Worm (Caenorhabditis elegans) whole organism, dauer: ENCODE measurements around the gene F36G9.13.

ENCODE experiments used
- unc-62 ChIP-seq: sonication (generic microtip); optimal IDR thresholded peaks from 2 replicates; lab custom pipeline; 2017; ENCODE audit warnings: missing biosample characterization, missing genetic modification reagents, missing genetic modification characterization

The F36G9.13 gene

DNA sequence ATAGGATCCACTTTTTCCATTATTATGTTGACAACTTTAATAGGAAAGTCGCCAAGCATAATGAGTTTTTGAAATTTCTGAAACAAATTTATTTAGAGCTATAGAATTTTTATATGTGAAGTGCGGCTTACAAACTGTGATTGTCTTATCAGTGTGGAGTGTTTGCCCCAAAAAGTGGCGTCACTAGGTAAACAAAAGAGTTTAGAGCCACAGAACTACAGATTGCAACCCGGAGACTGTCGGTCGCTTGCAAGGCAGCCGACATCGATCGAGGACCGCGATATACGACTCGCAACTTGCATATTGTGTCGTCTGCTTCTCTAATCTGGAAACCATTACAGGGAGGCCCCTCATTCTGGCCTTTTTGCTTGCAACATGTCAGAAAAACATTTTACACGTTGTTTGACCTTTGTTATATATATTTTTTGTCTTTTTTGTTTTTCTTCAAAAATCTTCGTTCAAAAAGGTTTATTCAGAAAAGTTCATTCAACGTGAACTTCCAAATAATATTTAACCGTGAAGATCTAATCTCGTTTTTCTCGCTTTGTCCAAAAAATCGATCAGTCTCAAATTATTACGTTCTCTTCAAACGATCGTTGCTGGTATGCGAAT is at the start of gene F36G9.13, which contains the start of gene fbxa-99:
TSS of gene F36G9.13 (plus strand) at position 562 of the 612 bp plus-strand sequence.
TSS of gene fbxa-99 (minus strand) at position 122 of the 612 bp plus-strand sequence.
- TF ChIP-seq unc-62 (GFP tag; lab: Kevin White, UChicago): no peak

DNA sequence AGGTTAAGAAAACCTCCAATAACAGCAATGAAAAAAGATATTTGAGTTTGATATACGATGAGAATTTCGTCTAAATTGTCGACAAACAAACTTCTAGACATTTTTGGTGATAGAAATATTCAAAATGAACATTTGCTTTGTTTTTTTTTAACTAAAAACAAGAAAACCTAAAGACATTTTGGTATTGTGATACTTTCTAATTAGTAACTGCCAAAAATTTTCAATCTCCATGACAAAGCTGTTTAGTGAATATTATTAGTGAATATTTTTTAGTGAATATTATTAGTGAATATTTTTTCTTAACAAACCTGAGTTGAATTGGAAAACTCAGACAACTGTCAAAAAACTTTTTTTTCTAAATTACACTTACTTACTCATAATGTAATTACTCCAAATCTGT is 42.8 kb upstream of the F36G9.13 start, which contains the start of gene srw-55:
TSS of gene srw-55 (minus strand) at position 101 of the 400 bp plus-strand sequence.
- no peak for TF ChIP-seq unc-62 (GFP tag; lab: Kevin White, UChicago)

DNA sequence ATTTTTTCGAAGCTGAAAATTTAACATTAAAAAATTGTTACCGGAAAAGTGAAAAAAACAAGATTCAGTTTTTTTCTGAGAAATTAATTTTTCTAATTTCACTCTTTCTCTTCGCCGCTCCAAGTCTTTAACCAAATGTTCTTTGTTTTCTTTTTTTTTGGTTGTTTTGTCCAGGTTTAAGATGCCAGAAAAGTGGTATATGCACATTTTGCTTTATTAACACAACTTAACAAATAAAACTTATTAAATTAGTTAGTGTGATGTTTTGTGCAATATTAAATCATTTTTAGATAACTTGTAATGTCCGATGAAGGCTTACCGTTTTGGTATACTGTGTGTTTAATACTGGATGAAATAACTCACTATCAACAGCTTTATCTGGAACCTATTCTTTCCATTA is 40.0 kb upstream of the F36G9.13 start, which contains the start of gene srw-53:
TSS of gene srw-53 (plus strand) at position 301 of the 400 bp plus-strand sequence.
- no peak for TF ChIP-seq unc-62 (GFP tag; lab: Kevin White, UChicago)

DNA sequence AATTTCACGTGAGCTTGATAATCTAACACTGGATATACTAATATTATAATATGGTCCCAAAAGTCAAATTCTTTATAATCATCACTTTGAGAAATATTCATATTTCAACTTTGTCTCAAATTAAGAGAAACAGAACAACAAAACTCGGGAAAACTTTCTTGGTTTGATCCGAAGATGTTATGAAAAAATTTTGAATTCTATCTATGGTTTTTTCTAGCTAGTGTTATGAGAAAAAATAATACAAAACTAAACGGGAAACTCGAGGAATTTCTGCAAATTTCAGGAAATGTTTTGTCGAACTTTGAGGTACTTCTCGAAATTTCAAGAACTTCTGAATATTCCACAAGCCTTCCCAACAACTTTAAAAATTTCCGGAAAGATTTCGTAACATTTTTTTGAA is 32.2 kb upstream of the F36G9.13 start, which contains the start of gene srw-59:
TSS of gene srw-59 (minus strand) at position 101 of the 400 bp plus-strand sequence.
- no peak for TF ChIP-seq unc-62 (GFP tag; lab: Kevin White, UChicago)

DNA sequence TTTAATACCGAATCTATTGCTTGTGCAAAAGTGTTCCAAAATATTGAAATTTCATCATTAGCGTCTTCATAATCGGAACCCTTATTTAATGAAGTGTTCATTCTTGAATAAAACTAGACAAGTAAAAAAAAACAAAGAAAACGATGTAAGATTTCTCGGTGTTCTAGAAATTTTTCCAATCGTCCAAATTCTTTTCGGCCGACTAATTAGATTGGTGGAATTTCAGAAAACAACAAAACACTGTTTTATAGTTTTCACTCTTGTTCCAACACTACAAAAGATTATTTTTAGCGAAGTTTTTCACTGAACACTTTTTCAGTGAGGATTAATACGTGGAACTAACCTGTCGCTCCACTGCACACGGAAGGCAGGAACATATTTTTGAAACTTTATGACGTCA is 30.3 kb upstream of the F36G9.13 start, which contains the start of gene srw-56:
TSS of gene srw-56 (minus strand) at position 101 of the 400 bp plus-strand sequence.
- TF ChIP-seq unc-62 (GFP tag; lab: Kevin White, UChicago): no peak

DNA sequence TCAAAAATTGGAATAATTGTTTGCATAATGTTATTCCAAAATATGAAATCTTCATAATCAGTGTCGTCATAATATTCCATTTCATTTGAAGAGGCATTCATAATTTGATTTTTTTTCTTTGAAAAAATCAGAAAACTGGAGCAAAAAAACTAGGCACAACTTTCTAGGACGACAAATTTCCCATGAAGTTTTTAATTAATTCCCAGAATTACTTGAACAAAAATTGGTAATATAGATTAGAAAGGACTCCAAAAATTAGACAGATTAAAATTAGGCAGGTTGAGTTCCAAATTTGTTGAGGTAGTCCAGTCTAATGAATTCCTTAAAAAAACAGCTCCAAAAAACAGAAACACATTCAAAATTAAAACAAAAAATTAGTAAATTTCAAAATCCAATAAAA is 28.2 kb upstream of the F36G9.13 start, which contains the start of gene srw-57:
TSS of gene srw-57 (minus strand) at position 101 of the 400 bp plus-strand sequence.
- no peak for TF ChIP-seq unc-62 (GFP tag; lab: Kevin White, UChicago)

DNA sequence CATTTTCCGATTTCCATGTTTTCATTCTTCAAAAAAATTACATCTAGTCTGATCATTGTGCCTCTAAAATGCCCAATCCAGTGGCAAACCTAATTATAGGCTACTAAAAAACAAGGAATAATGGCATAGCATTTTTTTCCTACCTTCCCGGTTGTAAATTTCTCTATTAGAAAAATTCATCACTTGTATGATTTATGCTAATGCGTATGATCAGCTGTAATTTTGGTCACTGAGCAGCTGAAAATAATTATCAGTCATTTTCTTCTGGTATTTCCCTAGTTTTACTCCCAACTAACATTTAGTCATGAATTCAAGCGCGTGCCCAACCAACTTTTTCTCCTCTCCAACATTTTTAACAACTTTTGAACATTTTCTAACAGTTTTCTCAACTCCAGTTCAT is 27.6 kb upstream of the F36G9.13 start, which contains the start of gene srh-186:
TSS of gene srh-186 (plus strand) at position 301 of the 400 bp plus-strand sequence.
- no peak for TF ChIP-seq unc-62 (GFP tag; lab: Kevin White, UChicago)

DNA sequence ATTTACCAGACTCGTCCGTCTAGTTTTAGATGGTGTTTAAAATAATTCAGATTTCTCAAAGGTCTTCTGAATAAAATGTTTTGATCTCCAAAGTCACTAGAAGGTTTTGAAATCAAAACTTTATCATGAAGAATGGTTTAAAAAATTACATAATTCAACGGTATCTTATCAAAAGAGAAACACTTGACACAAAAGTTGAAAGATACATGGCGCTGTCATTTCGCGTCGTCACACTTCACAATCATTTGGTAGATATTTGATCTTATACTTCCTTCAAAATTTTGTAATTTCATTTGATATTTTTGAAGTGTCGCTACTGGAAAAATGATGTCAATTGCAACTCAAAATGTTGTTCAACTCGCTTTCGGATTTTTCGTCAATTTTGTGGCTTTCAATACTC is 26.0 kb upstream of the F36G9.13 start, which contains the start of gene F36G9.3:
TSS of gene F36G9.3 (plus strand) at position 301 of the 400 bp plus-strand sequence.
- TF ChIP-seq unc-62 (GFP tag; lab: Kevin White, UChicago): no peak

DNA sequence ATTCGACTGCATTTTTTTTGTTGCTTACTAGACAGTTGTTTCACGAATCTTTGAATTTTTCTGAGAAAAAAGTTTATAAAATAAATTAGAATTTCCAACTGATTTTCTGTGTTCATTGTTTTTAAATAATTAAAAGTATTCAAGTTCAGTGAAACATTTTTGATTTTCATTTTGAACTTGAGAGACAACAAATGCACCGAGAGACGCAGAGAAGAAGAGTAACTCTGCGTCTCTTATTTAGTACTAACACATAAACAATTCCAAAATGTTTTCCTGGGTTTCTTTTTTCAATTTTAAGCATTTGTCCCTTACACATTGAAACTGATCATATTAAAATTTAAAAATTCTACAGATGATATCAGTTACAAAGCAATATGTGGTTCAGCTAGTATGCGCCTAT is 23.6 kb upstream of the F36G9.13 start:
- no peak for TF ChIP-seq unc-62 (GFP tag; lab: Kevin White, UChicago)

DNA sequence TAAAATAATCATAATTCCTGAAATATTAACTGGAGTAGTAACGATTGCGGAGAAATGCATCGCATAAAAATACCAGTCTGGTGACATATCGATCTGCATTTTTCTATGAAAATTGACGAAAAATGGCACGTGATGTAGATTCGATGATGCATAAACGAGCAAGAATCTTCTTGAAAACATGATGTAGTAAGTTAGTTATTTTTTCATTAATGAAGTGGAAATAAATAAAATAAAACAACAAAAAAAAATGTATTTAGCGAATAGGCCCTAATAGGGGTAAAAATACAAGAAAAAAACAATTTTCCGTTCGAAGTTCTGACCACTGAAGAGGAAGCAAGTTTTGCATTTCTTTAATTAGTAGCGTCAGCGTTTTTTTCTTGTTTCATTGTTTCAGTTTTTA is 18.0 kb upstream of the F36G9.13 start, which contains the start of gene sri-2:
TSS of gene sri-2 (minus strand) at position 101 of the 400 bp plus-strand sequence.
- no peak for TF ChIP-seq unc-62 (GFP tag; lab: Kevin White, UChicago)

DNA sequence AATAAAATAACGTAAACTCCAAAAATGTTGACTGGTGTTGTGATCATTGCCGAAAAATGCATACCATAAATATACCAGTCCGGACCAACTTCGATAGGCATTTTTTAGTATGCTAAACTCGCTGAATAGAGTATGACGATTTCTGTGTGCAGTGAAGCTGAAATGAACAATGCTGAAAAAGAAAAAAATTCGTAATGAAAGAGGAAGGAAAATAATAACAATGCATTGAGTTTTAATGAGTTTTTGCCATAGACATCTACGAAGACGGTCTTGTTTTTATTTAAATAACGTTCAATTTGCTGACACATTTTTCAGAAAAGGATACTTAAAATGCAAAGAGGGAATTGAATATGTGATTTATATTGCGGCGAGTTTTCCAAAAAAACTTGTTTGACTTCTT is 15.6 kb upstream of the F36G9.13 start, which contains the start of gene sri-1:
TSS of gene sri-1 (minus strand) at position 101 of the 400 bp plus-strand sequence.
- TF ChIP-seq unc-62 (GFP tag; lab: Kevin White, UChicago): no peak

DNA sequence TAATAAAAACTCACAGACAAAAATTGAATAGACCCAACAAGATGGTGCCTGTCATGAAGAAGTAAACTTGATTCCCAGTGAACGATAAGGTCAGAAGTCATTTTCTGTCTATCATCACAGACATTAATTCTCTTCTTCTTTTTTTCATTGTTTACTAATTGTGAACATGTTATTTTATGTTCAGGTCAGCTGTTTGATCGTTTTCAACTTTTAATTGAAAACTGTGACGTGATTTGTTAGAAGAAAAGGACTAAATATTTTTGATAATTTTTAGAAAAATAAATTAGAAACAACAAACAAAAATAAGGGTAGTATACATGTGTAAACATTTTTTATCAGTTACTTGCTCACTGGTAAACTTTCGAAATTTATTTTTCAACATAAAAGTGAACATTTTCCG is 13.4 kb upstream of the F36G9.13 start, which contains the start of gene F36G9.7:
TSS of gene F36G9.7 (minus strand) at position 101 of the 400 bp plus-strand sequence.
- TF ChIP-seq unc-62 (GFP tag; lab: Kevin White, UChicago): no peak

DNA sequence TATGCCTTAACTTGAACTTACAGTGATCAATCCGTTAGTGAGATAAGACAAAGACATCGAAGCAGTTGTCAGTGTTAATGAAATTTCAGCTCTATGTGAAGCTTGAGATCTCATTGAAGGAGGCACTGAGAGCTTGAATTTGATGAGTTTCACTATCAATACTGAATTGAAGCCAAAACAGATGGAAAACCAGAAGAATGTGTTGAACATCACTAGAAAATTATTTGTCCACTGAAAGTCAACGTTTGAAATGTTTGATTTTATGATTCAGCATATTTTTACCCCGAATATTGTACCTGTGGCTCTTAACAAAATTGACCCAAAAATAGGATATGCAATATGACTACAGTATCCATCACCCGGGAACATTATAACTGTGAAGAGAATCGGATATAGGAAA is 12.3 kb upstream of the F36G9.13 start:
- no peak for TF ChIP-seq unc-62 (GFP tag; lab: Kevin White, UChicago)

DNA sequence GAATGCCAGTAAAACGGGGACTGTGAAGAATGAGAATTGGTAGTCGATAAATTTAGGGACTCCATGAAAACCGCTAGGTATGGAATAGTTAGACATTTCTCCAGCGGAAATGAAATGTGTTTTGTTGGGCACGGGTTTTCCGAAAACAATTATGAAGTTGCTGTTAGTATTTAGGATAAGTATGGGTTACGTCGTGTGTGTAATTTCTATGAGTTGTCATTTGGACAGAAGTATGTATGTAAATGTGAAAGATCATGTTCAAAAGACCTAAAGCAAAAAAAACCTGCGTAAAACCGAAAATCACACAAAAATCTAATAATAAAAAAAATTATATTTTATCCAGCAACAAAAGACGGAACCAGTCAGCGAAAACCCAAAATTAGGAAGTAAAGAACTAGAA is 10.6 kb upstream of the F36G9.13 start, which contains the start of gene sru-23:
TSS of gene sru-23 (minus strand) at position 101 of the 400 bp plus-strand sequence.
- TF ChIP-seq unc-62 (GFP tag; lab: Kevin White, UChicago): no peak

DNA sequence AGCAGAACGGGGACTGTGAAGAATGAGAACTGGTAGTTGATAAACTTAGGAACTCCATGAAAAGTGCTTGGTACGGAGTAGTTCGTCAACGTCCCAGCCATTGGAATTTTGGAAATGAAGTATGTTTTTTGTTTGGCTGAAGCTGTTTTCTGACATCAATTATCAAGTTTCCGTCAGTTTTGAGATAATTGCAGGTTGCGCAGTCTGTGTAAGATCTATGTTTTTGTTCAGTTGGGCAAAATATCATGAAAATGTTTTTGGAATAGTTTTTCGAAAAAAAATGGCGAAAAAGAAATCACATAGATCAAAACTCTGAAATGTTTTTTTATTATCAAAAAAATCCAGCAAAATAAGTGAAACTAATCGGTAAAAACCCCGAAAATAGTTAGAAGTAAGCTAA is 8.3 kb upstream of the F36G9.13 start, which contains the start of gene sru-22:
TSS of gene sru-22 (minus strand) at position 101 of the 400 bp plus-strand sequence.
- TF ChIP-seq unc-62 (GFP tag; lab: Kevin White, UChicago): no peak

DNA sequence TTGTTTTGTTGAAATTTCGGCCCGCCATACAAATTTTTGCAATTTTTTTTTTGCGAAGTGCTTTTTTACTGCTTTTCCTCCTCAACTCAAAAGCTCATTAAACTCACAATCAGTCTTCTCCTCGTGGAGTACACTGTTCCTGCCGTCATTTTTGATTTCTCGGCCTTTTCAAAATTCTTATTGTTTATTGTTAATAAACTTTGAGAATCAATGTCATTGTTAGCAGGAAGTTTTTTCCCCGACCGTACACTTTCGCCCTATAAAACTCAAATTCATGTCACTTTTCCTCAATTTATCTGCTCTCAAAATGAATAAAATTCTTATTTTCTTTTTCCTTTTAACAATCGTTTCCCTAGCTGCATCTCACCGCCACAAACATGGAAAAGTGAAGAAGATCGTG is 7.2 kb upstream of the F36G9.13 start, which contains the start of gene clec-232:
TSS of gene clec-232 (plus strand) at position 301 of the 400 bp plus-strand sequence.
- TF ChIP-seq unc-62 (GFP tag; lab: Kevin White, UChicago): no peak
